Fruit fly (Drosophila melanogaster) Kc167 (cell line): ENCODE measurements around the gene Eig71Eg.

ENCODE experiments used
- Myc ChIP-seq: fragments of >200 bp; optimal IDR thresholded peaks from 2 replicates; lab custom pipeline; 2017; ENCODE audit warnings: missing external identifiers
- Sin3A ChIP-seq: fragments of >200 bp; optimal IDR thresholded peaks from 2 replicates; lab custom pipeline; 2018; ENCODE audit warnings: missing external identifiers
- h ChIP-seq: fragments of >200 bp; optimal IDR thresholded peaks from 3 replicates; lab custom pipeline; 2018; ENCODE audit warnings: missing external identifiers
- insv ChIP-seq: fragments of >200 bp; optimal IDR thresholded peaks from 3 replicates; lab custom pipeline; 2018; ENCODE audit warnings: missing external identifiers
- psq ChIP-seq: fragments of >200 bp; optimal IDR thresholded peaks from 2 replicates; lab custom pipeline; 2017; ENCODE audit warnings: missing external identifiers
- ttk ChIP-seq: sonication (Bioruptor generic); optimal IDR thresholded peaks from 2 replicates; lab custom pipeline; 2017; ENCODE audit warnings: missing external identifiers

Gene Eig71Eg

DNA sequence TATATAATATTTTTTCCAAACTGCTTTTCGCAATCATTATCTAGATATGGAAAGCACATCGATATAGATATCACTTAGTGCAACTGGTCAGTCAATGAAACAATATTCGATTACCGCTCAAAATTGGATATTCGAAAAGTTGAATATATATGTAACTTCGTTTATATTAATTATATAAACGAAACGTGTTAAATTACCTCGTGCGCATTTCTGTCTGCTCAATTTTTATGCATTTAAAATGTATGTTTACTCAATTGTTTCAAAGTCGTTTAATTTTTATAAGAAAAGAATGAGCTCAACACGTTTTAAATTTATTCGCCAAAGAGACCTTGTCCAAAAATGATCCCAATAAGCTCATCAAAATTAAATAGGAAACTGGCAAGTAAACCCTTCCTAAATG lies 6.9 kb upstream of the Eig71Eg start, which contains the start of gene CG43084:
CG43084 (plus strand) TSS at position 301 of the 400 bp plus-strand sequence.
- TF ChIP-seq ttk (lab: Kevin White, UChicago) (no peak), psq (lab: Kevin White, UChicago) (no peak), h (lab: Kevin White, UChicago) (no peak), insv (no peak), Myc (lab: Kevin White, UChicago) (no peak), Sin3A (lab: Kevin White, UChicago) (no peak)

DNA sequence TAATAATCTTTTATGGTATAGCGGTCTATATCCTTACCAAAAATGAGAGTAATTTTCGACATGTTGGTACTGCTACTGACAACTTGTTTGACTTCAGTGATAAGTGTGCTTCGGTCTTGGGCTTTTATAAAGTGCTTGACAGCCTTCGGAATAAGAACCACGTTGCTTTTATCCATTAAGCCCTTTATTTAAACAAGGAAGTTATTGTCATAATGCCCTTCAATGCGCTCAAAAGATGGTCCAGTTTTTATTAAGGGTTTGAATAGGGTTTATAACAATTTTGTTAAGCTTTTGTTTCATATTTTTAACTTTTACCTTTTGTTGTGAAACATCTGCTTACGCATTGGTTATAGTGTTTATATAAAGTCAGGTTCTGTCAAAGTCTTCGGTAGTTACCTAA lies 5.3 kb upstream of the Eig71Eg start, which contains the start of the genes Eig71Ec and Eig71Ed:
Eig71Ec (minus strand) TSS at position 101 of the 400 bp plus-strand sequence.
Eig71Ed (plus strand) TSS at position 384 of the 400 bp plus-strand sequence.
- TF ChIP-seq h (lab: Kevin White, UChicago) (no peak), Sin3A (lab: Kevin White, UChicago) (no peak), insv (no peak), psq (lab: Kevin White, UChicago) (no peak), Myc (lab: Kevin White, UChicago) (no peak), ttk (lab: Kevin White, UChicago) (no peak)

DNA sequence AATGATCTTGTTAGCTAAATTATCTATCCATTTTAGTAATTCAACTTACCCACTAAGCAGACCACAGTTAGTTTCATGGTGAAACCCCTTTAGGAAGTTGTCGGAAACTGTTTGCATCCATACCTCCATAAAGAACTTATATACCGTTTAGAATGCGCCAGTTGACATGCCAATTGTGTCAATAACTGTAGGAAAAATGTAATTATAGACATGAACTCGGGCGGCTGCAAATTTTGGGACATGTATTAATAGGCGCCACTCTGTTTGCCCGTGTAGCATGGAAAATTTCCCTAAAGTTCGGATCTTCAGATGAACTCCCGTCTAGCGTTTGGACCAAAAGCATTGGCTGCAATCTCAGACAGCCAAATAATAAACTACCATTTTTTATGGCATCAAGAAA lies 1.5 kb upstream of the Eig71Eg start, which contains the start of gene Eig71Ee:
Eig71Ee (minus strand) TSS at position 101 of the 400 bp plus-strand sequence.
- TF ChIP-seq Myc (lab: Kevin White, UChicago) (no peak), h (lab: Kevin White, UChicago) (no peak), insv (no peak), ttk (lab: Kevin White, UChicago) (no peak), psq (lab: Kevin White, UChicago) (no peak)

DNA sequence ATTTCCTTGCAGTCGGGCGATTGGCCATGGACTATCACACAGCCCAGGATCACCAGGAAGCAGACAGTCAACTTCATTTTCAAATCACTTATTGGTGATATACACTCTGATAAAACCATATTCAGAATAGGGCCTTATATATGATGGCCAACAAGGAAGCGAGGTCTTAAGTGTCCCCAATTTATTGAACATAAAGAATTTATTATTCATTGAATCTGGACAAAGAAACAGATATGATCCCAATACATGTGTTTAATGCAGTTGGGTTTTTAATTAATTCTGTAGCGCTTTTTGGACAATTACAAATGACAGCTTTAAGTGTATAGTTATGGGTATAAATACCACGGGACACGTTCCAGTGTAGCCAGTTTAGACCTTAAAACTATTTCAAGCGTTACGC lies 1.9 kb downstream of the Eig71Eg start, which contains the start of the genes Eig71Eh and Eig71Ei:
Eig71Eh (minus strand) TSS at position 101 of the 400 bp plus-strand sequence.
Eig71Ei (plus strand) TSS at position 367 of the 400 bp plus-strand sequence.
- no peak for TF ChIP-seq ttk (lab: Kevin White, UChicago)
- TF ChIP-seq psq (lab: Kevin White, UChicago) = no peak
- no peak for TF ChIP-seq Myc (lab: Kevin White, UChicago)
- TF ChIP-seq Sin3A (lab: Kevin White, UChicago) = no peak
- TF ChIP-seq h (lab: Kevin White, UChicago) = no peak
- no peak for TF ChIP-seq insv

DNA sequence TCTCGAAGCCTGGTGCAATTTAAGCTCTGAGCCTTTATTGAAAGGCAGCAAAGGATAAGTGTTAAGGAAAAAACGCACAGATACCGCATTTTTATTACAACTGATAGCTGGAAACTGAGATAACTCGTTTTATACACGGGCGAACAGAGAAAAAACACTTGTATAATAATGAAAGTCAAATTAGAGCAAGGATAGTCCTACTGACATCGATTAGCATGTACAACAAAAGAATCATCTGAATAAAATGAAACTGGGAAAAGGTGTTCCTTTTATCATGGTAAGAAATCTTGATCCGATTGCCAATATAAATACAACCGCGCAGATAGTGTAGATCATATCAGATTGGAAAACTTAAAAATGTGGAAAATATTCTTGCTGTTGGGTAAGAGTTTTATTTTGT lies 3.5 kb downstream of the Eig71Eg start, which contains the start of the genes Eig71Ej and Eig71Ek:
Eig71Ej (minus strand) TSS at position 101 of the 400 bp plus-strand sequence.
Eig71Ek (plus strand) TSS at position 334 of the 400 bp plus-strand sequence.
- TF ChIP-seq ttk (lab: Kevin White, UChicago) = no peak
- no peak for TF ChIP-seq h (lab: Kevin White, UChicago)
- no peak for TF ChIP-seq Myc (lab: Kevin White, UChicago)
- TF ChIP-seq psq (lab: Kevin White, UChicago) = no peak
- no peak for TF ChIP-seq Sin3A (lab: Kevin White, UChicago)
- TF ChIP-seq insv = no peak

DNA sequence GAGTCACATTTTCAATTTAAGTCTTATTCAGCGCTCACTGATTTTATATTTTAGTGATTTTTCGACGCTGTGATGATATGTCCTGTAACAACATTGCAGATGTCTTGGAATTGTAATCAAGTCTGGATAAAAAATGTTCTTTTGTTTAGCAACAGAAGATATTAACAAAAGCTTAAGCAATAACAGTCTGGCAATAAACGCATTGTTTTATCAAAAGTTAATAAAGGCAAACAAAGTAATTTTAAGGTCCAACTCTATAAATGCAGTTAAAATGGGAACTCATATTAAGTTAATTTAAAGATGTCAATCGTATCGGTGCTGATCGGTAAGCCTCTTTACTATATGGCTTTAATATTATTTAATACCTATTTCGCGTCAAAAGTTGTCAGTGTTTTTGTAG lies 4.1 kb downstream of the Eig71Eg start, which contains the start of gene CG43082:
CG43082 (plus strand) TSS at position 301 of the 400 bp plus-strand sequence.
- no peak for TF ChIP-seq Myc (lab: Kevin White, UChicago)

DNA sequence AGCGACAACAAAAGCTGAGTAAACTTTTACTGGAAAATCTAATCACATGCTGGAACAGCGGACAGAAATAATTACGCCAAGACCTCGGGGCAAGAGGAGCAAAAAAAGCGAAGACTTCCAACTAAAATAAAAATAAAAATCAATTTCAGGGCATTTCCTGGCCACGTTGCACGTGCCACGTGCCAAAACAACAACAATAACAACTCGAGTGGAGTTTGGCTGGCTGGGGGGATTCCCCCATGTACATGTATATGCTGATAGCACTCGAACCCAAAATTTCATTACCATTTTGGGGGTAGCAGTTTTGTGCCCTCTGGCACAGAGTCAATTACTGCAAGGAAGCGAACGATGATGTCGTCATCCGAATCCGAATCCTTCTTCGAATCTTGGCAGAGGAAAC lies 5.1 kb downstream of the Eig71Eg start:
- TF ChIP-seq psq (lab: Kevin White, UChicago) (no peak), ttk (lab: Kevin White, UChicago) (no peak), Myc (lab: Kevin White, UChicago) (no peak), h (lab: Kevin White, UChicago) (no peak), Sin3A (lab: Kevin White, UChicago) (no peak), insv (no peak)

DNA sequence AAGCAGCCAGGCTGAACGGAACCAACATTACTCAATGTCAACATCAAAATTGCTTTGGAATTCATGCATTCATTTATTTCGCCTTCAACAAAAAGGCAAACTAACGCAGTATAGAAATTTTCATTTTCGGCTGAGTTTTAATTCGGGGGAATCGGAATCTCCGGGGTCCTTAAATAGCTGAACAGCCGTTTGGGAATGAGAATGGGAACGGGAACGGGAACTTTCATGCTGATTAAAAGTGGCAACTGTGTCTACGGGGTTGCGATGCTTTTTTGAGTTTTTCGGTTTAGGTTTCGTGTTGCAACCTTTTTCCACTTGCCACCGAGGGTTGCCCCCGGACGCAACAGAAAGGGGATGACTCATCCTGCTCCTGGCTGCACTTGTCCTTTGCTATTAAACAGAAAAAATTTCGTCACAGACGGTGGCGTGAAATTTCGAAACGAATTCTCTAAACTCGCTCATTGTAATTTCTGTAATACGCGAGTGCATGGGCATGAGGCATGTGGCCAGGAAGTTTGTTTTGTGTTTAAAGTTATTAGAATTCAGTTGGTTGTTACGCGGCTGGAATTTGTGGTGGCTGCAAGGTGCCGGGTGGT lies 6.9 kb downstream of the Eig71Eg start:
- TF ChIP-seq Myc (lab: Kevin White, UChicago) (no peak), Sin3A (lab: Kevin White, UChicago) (no peak), ttk (lab: Kevin White, UChicago) (no peak), psq (lab: Kevin White, UChicago) (no peak), h (lab: Kevin White, UChicago) (no peak), insv (no peak)

DNA sequence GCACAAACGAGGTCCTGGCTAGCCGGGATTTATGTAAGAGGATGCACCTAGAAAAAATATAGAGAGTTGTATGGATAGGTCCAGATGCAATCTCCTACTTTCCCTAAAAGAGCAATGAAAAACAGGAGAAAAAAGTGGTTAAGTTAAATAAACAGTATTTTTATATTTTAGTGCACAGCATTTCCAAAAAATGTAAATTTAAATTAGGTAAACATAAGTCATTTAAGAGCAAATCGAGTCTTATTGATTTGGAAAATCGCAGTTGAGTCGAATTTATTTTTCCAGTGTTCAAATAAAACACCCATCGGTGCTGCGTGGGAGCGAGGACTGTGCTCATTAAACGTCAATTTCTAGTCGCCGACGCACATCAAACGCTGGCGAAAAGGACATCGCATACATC lies 8.3 kb downstream of the Eig71Eg start:
- TF ChIP-seq Sin3A (lab: Kevin White, UChicago) (no peak), h (lab: Kevin White, UChicago) (no peak), ttk (lab: Kevin White, UChicago) (no peak), psq (lab: Kevin White, UChicago) (no peak), insv (no peak), Myc (lab: Kevin White, UChicago) (no peak)

DNA sequence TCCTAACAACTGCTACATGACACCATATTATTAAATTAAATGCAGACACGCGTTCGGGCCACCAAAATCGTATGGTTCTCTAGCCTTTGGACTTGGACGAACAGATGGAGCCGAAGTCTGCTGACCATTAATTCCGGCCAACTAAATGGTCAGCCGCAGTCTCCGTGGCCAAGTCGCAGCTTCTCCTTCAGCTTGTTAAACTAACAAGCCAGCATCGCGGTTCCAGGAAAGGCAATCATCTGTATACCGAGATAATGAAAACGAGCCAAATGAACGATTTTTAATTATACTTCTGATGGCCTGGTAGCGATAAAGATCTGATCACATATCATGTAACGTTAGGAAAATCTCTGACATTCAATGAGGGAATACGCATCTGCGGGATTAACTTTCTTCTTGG lies 12.5 kb downstream of the Eig71Eg start:
- TF ChIP-seq h (lab: Kevin White, UChicago) = no peak
- no peak for TF ChIP-seq psq (lab: Kevin White, UChicago)
- no peak for TF ChIP-seq ttk (lab: Kevin White, UChicago)
- TF ChIP-seq insv = no peak
- TF ChIP-seq Sin3A (lab: Kevin White, UChicago) = no peak
- TF ChIP-seq Myc (lab: Kevin White, UChicago) = no peak

DNA sequence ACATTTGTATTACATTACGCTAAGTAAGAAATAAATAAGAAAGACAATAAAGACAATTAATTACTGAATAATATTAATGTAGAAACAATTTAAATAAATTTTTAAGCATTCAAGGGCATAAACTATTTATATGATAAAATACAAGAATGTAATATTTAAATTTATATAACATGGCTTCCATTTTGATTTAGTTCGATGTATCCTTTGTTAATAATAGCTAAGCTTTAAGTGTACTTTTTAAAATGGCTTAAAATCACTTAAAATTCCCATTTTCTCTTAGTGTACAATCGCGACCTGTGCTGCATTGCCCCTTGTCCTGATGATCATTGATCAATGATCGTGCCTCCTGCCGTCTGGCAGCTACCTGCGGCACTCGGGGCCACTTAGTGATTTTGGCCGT lies 13.0 kb downstream of the Eig71Eg start:
- TF ChIP-seq Myc (lab: Kevin White, UChicago) (no peak), h (lab: Kevin White, UChicago) (no peak)

DNA sequence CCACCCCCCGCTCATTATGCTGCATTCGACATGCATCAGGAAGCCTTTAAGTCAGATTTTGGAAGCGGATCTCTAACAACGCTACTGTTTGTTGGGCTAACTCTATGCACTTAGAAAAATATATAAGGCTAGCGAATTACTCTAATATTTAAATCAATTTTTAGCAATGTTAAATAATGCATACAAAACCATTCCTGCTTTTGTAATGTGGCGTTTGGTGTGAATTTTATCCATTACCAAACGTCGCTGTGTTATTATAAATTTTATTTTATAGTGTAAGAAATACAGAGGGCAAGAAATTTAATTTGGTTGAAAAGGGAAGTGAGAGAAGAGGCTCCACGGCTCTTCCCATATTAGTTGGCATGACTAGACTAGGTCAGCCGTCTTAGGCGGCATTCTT lies 15.4 kb downstream of the Eig71Eg start:
- TF ChIP-seq h (lab: Kevin White, UChicago) = no peak
